Fruit fly (Drosophila melanogaster) S2 (cell line): ENCODE results near the gene Mst27D.

Experiments used
- CG8478 ChIP-seq: fragments of >200 bp; optimal IDR thresholded peaks from 2 replicates; lab custom pipeline; 2018
- CTCF ChIP-seq, 2 experiments: fragments of >200 bp; optimal IDR thresholded peaks; 2 replicates each; lab custom pipeline; 2018

DNA sequence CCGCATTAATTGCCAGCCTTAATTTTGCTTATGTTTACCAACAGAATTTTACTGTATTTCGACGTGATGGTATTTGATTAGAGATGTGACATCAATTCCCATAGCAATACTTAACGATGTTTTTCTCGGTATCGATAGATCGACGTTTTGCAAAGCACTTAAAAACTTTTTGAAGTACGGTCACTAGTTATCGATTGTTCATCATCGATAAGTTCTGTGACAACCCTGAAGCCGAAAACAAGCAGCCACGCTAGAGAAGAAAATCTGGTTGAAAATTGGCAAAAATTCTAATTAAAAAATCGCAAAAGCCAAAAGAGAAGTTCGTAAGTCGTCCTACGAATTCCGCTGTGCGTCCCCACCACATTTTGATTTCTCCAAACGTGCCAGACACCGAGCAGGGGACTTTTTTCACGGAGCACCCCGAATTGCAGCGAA, 28.1 kb downstream of the Mst27D start, which contains the start of the genes Rab30 and Caper:
- TF ChIP-seq CG8478 (lab: Kevin White, UChicago) (no peak), CTCF (optimal IDR thresholded peaks at IDR 0.05; lab: Kevin White, UChicago) (peak in 1 of 2 experiments; percentile 32)
